Fruit fly (Drosophila melanogaster): ENCODE measurements around the gene Ugt49B2.

Ugt49B2 gene

DNA sequence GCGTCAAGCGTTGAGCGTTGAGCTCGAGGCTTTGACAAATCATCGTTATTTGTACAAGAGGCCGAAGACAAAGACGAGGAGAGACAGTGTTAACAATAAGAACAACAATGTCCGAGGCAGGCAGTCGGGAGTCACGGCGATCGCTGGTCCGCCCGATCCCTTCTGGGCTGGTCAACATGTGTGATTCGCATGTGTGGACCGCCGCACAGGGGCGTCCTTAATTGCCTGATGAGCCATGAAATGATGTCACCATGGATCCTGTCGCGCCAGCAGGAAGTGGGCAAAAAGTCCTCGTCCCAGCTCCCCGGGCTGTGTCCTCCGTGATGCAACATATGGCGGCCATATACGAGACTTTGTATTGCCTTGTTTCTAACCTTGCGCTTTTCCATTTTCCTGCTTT lies 19.6 kb downstream of the Ugt49B2 start:
- TF ChIP-seq ttk (optimal IDR thresholded peaks at IDR 0.05): no peak
- no peak for TF ChIP-seq psq (optimal IDR thresholded peaks at IDR 0.05)
- TF ChIP-seq insv (optimal IDR thresholded peaks at IDR 0.05): no peak
- no peak for TF ChIP-seq Myc (optimal IDR thresholded peaks at IDR 0.05)
- no peak for TF ChIP-seq Sin3A (optimal IDR thresholded peaks at IDR 0.05)
- TF ChIP-seq h (optimal IDR thresholded peaks at IDR 0.05): no peak

DNA sequence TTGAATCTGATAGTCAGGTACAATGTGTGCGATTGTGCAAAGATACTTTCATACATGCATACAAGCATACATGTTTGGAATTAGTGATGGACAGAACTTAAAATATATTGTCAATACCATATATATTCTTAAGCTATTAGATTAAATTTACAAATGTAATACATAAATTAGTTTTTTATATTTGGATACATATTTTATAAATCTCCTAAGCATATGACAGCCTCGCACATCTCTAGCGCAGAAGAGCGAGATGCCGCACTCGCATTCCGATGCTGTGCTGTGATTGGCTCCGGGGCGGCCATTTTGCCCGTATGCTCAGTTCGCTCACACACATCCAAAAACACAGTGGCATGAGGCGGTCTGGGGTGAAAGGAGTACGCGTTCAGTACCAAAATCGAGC lies 20.9 kb downstream of the Ugt49B2 start, which contains the start of gene tin:
TSS of gene tin (plus strand) at position 383 of the 400 bp plus-strand sequence.
- no peak for TF ChIP-seq psq (optimal IDR thresholded peaks at IDR 0.05)
- TF ChIP-seq h (optimal IDR thresholded peaks at IDR 0.05): no peak
- no peak for TF ChIP-seq Myc (optimal IDR thresholded peaks at IDR 0.05)
- TF ChIP-seq ttk (optimal IDR thresholded peaks at IDR 0.05): no peak
- no peak for TF ChIP-seq Sin3A (optimal IDR thresholded peaks at IDR 0.05)
- no peak for TF ChIP-seq insv (optimal IDR thresholded peaks at IDR 0.05)

dm6 chr3R:21376859-21377607 lies 22.5 kb downstream of the Ugt49B2 start:
- TF ChIP-seq h (optimal IDR thresholded peaks at IDR 0.05) (no peak), Sin3A (optimal IDR thresholded peaks at IDR 0.05) (no peak), ttk (optimal IDR thresholded peaks at IDR 0.05) (no peak), Myc (optimal IDR thresholded peaks at IDR 0.05) (no peak), insv (optimal IDR thresholded peaks at IDR 0.05) (no peak), psq (optimal IDR thresholded peaks at IDR 0.05) (no peak)

dm6 chr3R:21376331-21376761 lies 23.2 kb downstream of the Ugt49B2 start:
- TF ChIP-seq ttk (optimal IDR thresholded peaks at IDR 0.05): no peak
- no peak for TF ChIP-seq psq (optimal IDR thresholded peaks at IDR 0.05)
- no peak for TF ChIP-seq Sin3A (optimal IDR thresholded peaks at IDR 0.05)
- TF ChIP-seq insv (optimal IDR thresholded peaks at IDR 0.05): no peak
- TF ChIP-seq Myc (optimal IDR thresholded peaks at IDR 0.05): no peak
- TF ChIP-seq h (optimal IDR thresholded peaks at IDR 0.05): no peak

dm6 chr3R:21373403-21374326 lies 25.9 kb downstream of the Ugt49B2 start:
- TF ChIP-seq insv (optimal IDR thresholded peaks at IDR 0.05) (no peak), Myc (optimal IDR thresholded peaks at IDR 0.05) (no peak), psq (optimal IDR thresholded peaks at IDR 0.05) (no peak), Sin3A (optimal IDR thresholded peaks at IDR 0.05) (no peak), h (optimal IDR thresholded peaks at IDR 0.05) (no peak)

dm6 chr3R:21368444-21368843 lies 31.1 kb downstream of the Ugt49B2 start:
- TF ChIP-seq insv (optimal IDR thresholded peaks at IDR 0.05) (no peak), psq (optimal IDR thresholded peaks at IDR 0.05) (no peak)

DNA sequence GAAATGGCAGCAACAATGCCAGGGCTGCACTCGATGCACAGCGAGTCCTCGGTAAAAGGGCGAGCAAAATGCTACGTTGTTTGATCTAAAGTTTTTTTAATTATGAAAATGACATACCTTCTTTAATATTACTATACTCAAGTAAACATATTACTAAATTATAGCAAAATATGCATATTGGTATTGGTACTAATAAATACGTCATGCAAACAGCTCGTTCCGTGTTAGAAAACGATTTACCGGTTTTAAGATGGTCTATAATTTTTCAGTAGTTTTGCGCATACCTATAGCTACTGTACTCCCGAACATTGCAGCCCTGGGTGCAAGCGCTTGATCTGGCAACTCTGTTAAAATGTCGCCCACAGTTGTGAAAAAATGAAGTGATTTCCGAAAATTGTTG lies 34.3 kb downstream of the Ugt49B2 start:
- TF ChIP-seq psq (optimal IDR thresholded peaks at IDR 0.05): no peak

DNA sequence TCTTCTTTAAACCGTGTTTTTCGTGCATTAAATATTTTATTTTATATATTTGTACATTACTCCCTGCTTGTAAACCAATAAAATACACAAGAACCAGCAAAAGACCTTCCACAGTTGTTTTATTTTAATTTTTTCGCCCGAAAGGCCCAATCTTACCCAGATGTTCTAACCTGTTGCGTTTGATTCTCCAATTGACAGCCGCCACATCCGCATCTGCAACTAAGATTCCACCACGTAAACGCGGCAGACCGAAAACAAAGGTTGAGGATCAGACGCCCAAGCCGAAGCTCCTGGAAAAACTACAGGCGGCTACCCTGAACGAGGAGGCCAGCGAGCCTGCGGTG lies 39.4 kb downstream of the Ugt49B2 start:
- no peak for TF ChIP-seq ttk (optimal IDR thresholded peaks at IDR 0.05)

DNA sequence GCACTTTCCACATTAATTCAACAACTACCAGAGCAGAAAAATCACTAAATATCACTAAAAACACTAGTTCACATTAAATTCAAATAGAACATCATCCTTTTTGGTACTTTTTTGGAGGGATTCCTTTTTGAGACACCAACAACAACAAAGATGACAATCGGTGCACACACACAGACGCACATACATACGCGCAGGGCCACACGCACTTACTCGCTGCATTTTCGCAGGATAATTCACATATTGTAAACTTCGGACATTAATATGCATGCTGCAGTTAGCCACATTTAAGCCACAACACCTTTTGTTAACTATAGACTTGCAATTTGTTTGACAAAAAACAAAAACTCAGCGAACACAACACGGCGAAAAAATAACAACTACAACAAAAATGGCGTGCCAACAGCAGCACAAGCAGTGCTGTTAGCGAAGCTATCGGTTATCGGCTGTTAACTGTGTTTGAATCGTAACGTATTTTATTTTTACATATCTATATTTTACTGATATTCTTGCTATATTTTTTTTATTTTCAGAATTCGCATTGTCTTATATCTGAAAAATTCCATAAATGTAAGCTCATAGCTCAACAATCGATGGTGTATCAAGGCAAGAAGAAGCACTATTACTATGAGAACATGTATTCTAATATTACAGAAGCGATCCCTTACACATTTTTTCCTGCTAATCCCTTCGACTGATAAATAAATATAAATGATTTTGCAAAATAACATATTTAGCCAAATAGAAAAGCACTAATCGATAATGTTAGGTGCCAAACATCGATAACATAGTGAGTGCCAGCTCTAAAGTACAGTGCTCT lies 40.0 kb downstream of the Ugt49B2 start:
- TF ChIP-seq Sin3A (optimal IDR thresholded peaks at IDR 0.05) (no peak), Myc (optimal IDR thresholded peaks at IDR 0.05) (no peak), h (optimal IDR thresholded peaks at IDR 0.05) (no peak), psq (optimal IDR thresholded peaks at IDR 0.05) (no peak), insv (optimal IDR thresholded peaks at IDR 0.05) (no peak), ttk (optimal IDR thresholded peaks at IDR 0.05) (no peak)

DNA sequence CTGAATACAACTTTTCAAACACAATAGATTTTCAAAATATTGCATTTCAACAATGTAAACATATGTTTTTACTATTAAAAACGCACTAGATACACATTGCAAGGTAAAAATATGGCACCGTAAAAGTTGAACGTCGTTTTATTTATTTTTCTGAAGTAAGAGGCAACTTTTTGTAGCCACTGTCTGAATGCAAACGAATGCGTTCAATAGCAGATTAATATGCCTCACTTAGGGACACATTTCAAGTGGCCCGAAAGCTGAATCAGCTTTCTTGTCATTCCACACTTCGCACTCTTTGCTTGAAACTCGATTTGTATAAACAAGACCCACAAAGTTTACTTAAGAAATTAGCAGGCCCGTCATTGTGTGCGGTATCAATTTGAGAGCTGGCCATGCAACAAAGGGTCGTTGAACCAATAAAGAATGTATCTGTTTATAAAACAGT lies 49.6 kb downstream of the Ugt49B2 start:
- TF ChIP-seq psq (optimal IDR thresholded peaks at IDR 0.05): no peak
- no peak for TF ChIP-seq insv (optimal IDR thresholded peaks at IDR 0.05)
- TF ChIP-seq h (optimal IDR thresholded peaks at IDR 0.05): no peak
- TF ChIP-seq Sin3A (optimal IDR thresholded peaks at IDR 0.05): no peak
- TF ChIP-seq Myc (optimal IDR thresholded peaks at IDR 0.05): no peak
- TF ChIP-seq ttk (optimal IDR thresholded peaks at IDR 0.05): no peak

DNA sequence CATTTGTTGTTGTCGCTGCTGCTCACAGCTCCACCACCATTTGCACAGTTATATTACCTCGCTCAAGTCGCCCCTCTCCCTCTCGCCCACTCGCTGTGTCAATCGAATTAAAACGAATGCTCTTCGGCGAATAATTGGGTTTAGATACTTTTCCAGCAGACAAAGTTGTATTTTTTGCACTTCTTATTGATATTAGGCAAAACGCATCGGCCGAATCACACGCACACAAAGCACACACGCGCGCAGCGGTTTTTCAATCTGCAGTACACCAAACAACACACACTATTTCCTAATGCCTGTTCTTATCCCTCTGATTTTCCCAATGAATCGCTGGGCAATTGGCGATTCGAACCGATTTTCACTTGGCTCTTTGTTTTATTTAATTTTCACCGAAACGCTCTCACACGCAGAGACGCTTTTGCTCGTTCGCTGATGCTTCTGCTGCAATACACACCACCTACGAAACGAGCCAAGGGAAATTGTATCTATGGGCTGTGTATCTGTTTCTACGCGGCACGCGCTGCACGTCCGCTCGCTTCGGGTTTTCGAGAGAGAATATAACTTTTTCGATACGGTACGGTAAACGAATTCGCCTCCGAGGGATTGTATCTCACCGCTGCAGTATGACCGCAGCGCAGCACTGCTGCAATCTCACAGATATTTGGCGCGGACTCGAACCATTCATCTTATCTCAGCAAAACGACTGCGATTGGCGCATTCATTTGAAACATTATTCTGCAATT lies 50.3 kb downstream of the Ugt49B2 start, which contains the start of gene aus:
TSS of gene aus (minus strand) at position 563 of the 743 bp plus-strand sequence.
- TF ChIP-seq ttk (optimal IDR thresholded peaks at IDR 0.05) (no peak), insv (optimal IDR thresholded peaks at IDR 0.05) (no peak), Myc (optimal IDR thresholded peaks at IDR 0.05) (no peak), Sin3A (optimal IDR thresholded peaks at IDR 0.05) (no peak)

All from Kc167 (cell line).